Fruit fly (Drosophila melanogaster) whole organism, embryonic: ENCODE results near the gene CG11178.
A peak's percentile ranks its signal among the peaks of the same experiment; 100 is the strongest.

Experiments used
- Bdp1 ChIP-seq: fragments of 200-800 bp; sonication (Bioruptor generic); optimal IDR thresholded peaks from 3 replicates; lab custom pipeline; 2016; ENCODE audit warnings: missing biosample characterization, missing genetic modification characterization
- BtbVII ChIP-seq: fragments of 200-800 bp; sonication (Bioruptor generic); optimal IDR thresholded peaks from 3 replicates; lab custom pipeline; 2017; ENCODE audit warnings: missing biosample characterization, mild to moderate bottlenecking, missing genetic modification characterization
- CG10147 ChIP-seq: fragments of 200-800 bp; sonication (Bioruptor generic); optimal IDR thresholded peaks from 2 replicates; lab custom pipeline; 2019; ENCODE audit warnings: missing biosample characterization, mild to moderate bottlenecking, missing genetic modification characterization, moderate library complexity
- CG10959 ChIP-seq: fragments of 200-800 bp; sonication (Bioruptor generic); IDR thresholded peaks from 2 replicates; pipeline ENCODE4 v1.3.6; 2022; ENCODE audit warnings: missing biosample characterization, missing genetic modification characterization
- CG12659 ChIP-seq: fragments of 200-800 bp; sonication (Bioruptor generic); optimal IDR thresholded peaks from 3 replicates; lab custom pipeline; 2017; ENCODE audit warnings: mild to moderate bottlenecking, missing biosample characterization, missing genetic modification reagents, missing genetic modification characterization
- CG15011 ChIP-seq: fragments of 200-800 bp; sonication (Bioruptor generic); optimal IDR thresholded peaks from 3 replicates; lab custom pipeline; 2018; ENCODE audit warnings: missing biosample characterization, mild to moderate bottlenecking, missing genetic modification characterization
- CG16813 ChIP-seq: fragments of 200-800 bp; sonication (Bioruptor generic); IDR thresholded peaks from 3 replicates; pipeline ENCODE4 v1.3.6; 2022; ENCODE audit warnings: missing biosample characterization, missing genetic modification characterization; ENCODE audit not compliant: partially characterized antibody
- CG18262 ChIP-seq: fragments of 200-800 bp; optimal IDR thresholded peaks from 3 replicates; lab custom pipeline; 2019; ENCODE audit warnings: missing biosample characterization, mild to moderate bottlenecking, missing genetic modification characterization, moderate library complexity
- CG34422 ChIP-seq: fragments of 200-800 bp; sonication (Bioruptor generic); IDR thresholded peaks from 3 replicates; pipeline ENCODE4 v1.3.6; 2022; ENCODE audit warnings: missing biosample characterization, missing genetic modification characterization
- CG3726 ChIP-seq: fragments of 200-800 bp; sonication (Bioruptor generic); IDR thresholded peaks from 3 replicates; pipeline ENCODE4, ENCODE4 v1.3.6; 2022; ENCODE audit warnings: missing biosample characterization, missing genetic modification characterization
- CG3838 ChIP-seq: fragments of 200-800 bp; sonication (Bioruptor generic); optimal IDR thresholded peaks from 3 replicates; lab custom pipeline; 2016; ENCODE audit warnings: missing biosample characterization, missing genetic modification characterization
- CG7786 ChIP-seq: fragments of 200-800 bp; sonication (Bioruptor generic); optimal IDR thresholded peaks from 2 replicates; lab custom pipeline; 2016; ENCODE audit warnings: missing biosample characterization, missing genetic modification characterization
- CHES-1-like ChIP-seq: fragments of 200-800 bp; sonication (Bioruptor generic); optimal IDR thresholded peaks from 2 replicates; lab custom pipeline; 2016; ENCODE audit warnings: missing biosample characterization, missing genetic modification characterization
- D19B ChIP-seq: fragments of 200-800 bp; sonication (Bioruptor generic); optimal IDR thresholded peaks from 2 replicates; lab custom pipeline; 2017; ENCODE audit warnings: missing biosample characterization, mild to moderate bottlenecking, missing genetic modification characterization
- Dbx ChIP-seq: fragments of 200-800 bp; sonication (Bioruptor generic); IDR thresholded peaks from 3 replicates; pipeline ENCODE4 v1.3.6; 2022; ENCODE audit warnings: missing biosample characterization, missing genetic modification characterization
- Dip2 ChIP-seq: fragments of 200-800 bp; sonication (Bioruptor generic); IDR thresholded peaks from 2 replicates; pipeline ENCODE4 v1.3.6; 2022; ENCODE audit warnings: missing biosample characterization, missing genetic modification characterization
- Doc3 ChIP-seq: fragments of 200-800 bp; sonication (Bioruptor generic); IDR thresholded peaks from 3 replicates; pipeline ENCODE4 v1.3.6; 2022; ENCODE audit warnings: missing biosample characterization, missing genetic modification characterization; ENCODE audit not compliant: partially characterized antibody
- Dp ChIP-seq: fragments of 200-800 bp; sonication (Bioruptor generic); optimal IDR thresholded peaks from 2 replicates; lab custom pipeline; 2018; ENCODE audit warnings: missing biosample characterization, mild to moderate bottlenecking, missing genetic modification characterization, moderate library complexity
- Drgx ChIP-seq: fragments of 200-800 bp; sonication (Bioruptor generic); IDR thresholded peaks from 2 replicates; pipeline ENCODE4 v1.3.6; 2022; ENCODE audit warnings: missing biosample characterization, missing genetic modification characterization
- E2f1 ChIP-seq: fragments of 200-800 bp; sonication (Bioruptor generic); IDR thresholded peaks from 2 replicates; pipeline ENCODE4 v1.3.6; 2022; ENCODE audit warnings: missing biosample characterization, missing genetic modification characterization
- E2f2 ChIP-seq: fragments of 200-800 bp; sonication (Bioruptor generic); IDR thresholded peaks from 2 replicates; pipeline ENCODE4 v1.3.6; 2022; ENCODE audit warnings: missing biosample characterization, missing genetic modification characterization
- Fer2 ChIP-seq: fragments of 200-800 bp; sonication (Bioruptor generic); optimal IDR thresholded peaks from 2 replicates; lab custom pipeline; 2018; ENCODE audit warnings: missing biosample characterization, mild to moderate bottlenecking, missing genetic modification characterization, moderate library complexity
- HLH3B ChIP-seq: fragments of 200-800 bp; sonication (Bioruptor generic); IDR thresholded peaks from 2 replicates; pipeline ENCODE4 v1.3.6; 2022; ENCODE audit warnings: missing biosample characterization, missing genetic modification characterization
- Hey ChIP-seq: fragments of 200-800 bp; sonication (Bioruptor generic); optimal IDR thresholded peaks from 3 replicates; lab custom pipeline; 2018; ENCODE audit warnings: missing biosample characterization, mild to moderate bottlenecking, missing genetic modification characterization
- Jarid2 ChIP-seq: fragments of 200-800 bp; sonication (Bioruptor generic); optimal IDR thresholded peaks from 3 replicates; lab custom pipeline; 2017; ENCODE audit warnings: mild to moderate bottlenecking, missing biosample characterization, missing genetic modification reagents, missing genetic modification characterization
- Med ChIP-seq: fragments of 200-800 bp; sonication (Bioruptor generic); peaks from one replicate; lab custom pipeline; 2016; ENCODE audit warnings: missing biosample characterization, missing genetic modification characterization, mild to moderate bottlenecking, inconsistent platforms, moderate library complexity
- Ravus ChIP-seq: fragments of 200-800 bp; sonication (Bioruptor generic); IDR thresholded peaks from 2 replicates; pipeline ENCODE4 v1.3.6; 2022; ENCODE audit warnings: missing biosample characterization, missing genetic modification characterization
- Usf ChIP-seq: fragments of 200-800 bp; sonication (Bioruptor generic); optimal IDR thresholded peaks from 2 replicates; lab custom pipeline; 2017; ENCODE audit warnings: missing genotype, missing biosample characterization, missing genetic modification characterization
- amos ChIP-seq: fragments of 200-800 bp; sonication (Bioruptor generic); IDR thresholded peaks from 2 replicates; pipeline ENCODE4 v1.3.6; 2022; ENCODE audit warnings: missing biosample characterization, missing genetic modification characterization; ENCODE audit not compliant: partially characterized antibody
- aop ChIP-seq: fragments of 200-800 bp; sonication (Bioruptor generic); IDR thresholded peaks from 2 replicates; pipeline ENCODE4 v1.3.6; 2022; ENCODE audit warnings: missing biosample characterization, missing genetic modification characterization
- bbx ChIP-seq: fragments of 200-800 bp; sonication (Bioruptor generic); IDR thresholded peaks from 2 replicates; pipeline ENCODE4 v1.3.6; 2022; ENCODE audit warnings: missing biosample characterization, missing genetic modification characterization; ENCODE audit not compliant: partially characterized antibody
- cas ChIP-seq: fragments of 200-800 bp; sonication (Bioruptor generic); IDR thresholded peaks from 2 replicates; pipeline ENCODE4 v1.3.6; 2022; ENCODE audit warnings: missing biosample characterization, missing genetic modification characterization
- esg ChIP-seq: fragments of 200-800 bp; sonication (Bioruptor generic); conservative IDR thresholded peaks from 2 replicates; pipeline ENCODE4 v1.3.6; 2022; ENCODE audit warnings: missing biosample characterization, missing genetic modification characterization
- eyg ChIP-seq: fragments of 200-800 bp; sonication (Bioruptor generic); optimal IDR thresholded peaks from 3 replicates; lab custom pipeline; 2016; ENCODE audit warnings: missing biosample characterization, missing genetic modification characterization
- fd102C ChIP-seq: fragments of 200-800 bp; sonication (Bioruptor generic); optimal IDR thresholded peaks from 2 replicates; lab custom pipeline; 2018; ENCODE audit warnings: missing biosample characterization, mild to moderate bottlenecking, missing genetic modification characterization, moderate library complexity
- gce ChIP-seq: fragments of 200-800 bp; sonication (Bioruptor generic); IDR thresholded peaks from 3 replicates; pipeline ENCODE4 v1.3.6; 2022; ENCODE audit warnings: missing biosample characterization, missing genetic modification characterization
- grn ChIP-seq: fragments of 200-800 bp; sonication (Bioruptor generic); optimal IDR thresholded peaks from 3 replicates; lab custom pipeline; 2017; ENCODE audit warnings: missing biosample characterization, missing genetic modification characterization
- gsb-n ChIP-seq: fragments of 200-800 bp; sonication (Bioruptor generic); optimal IDR thresholded peaks from 3 replicates; lab custom pipeline; 2018; ENCODE audit warnings: missing biosample characterization, mild to moderate bottlenecking, missing genetic modification characterization
- hkb ChIP-seq, 2 experiments: fragments of 200-800 bp in 1 of 2; fragments of >200 bp in 1 of 2; sonication (Bioruptor generic) in 1 of 2; IDR thresholded peaks in 1 of 2; optimal IDR thresholded peaks in 1 of 2; 2 replicates each; pipeline versions ENCODE4 v1.3.6 to Lab custom; 2017 to 2022; ENCODE audit warnings: missing biosample characterization in 1 of 2, missing genetic modification characterization in 1 of 2
- ind ChIP-seq: fragments of 200-800 bp; sonication (Bioruptor generic); optimal IDR thresholded peaks from 3 replicates; lab custom pipeline; 2016; ENCODE audit warnings: missing biosample characterization, missing genetic modification characterization
- inv ChIP-seq: fragments of 200-800 bp; sonication (Bioruptor generic); IDR thresholded peaks from 2 replicates; pipeline ENCODE4 v1.3.6; 2022; ENCODE audit warnings: missing biosample characterization, missing genetic modification characterization; ENCODE audit not compliant: partially characterized antibody
- lola ChIP-seq, 3 experiments: fragments of >200 bp in 2 of 3; fragments of 200-800 bp in 1 of 3; sonication (Bioruptor generic) in 1 of 3; optimal IDR thresholded peaks; 2 replicates each; lab custom pipeline; 2017 to 2019; ENCODE audit warnings: missing biosample characterization in 3 of 3, missing genetic modification characterization in 3 of 3, mild to moderate bottlenecking in 1 of 3, moderate library complexity in 1 of 3
- maf-S ChIP-seq: fragments of 200-800 bp; sonication (Bioruptor generic); optimal IDR thresholded peaks from 2 replicates; lab custom pipeline; 2016; ENCODE audit warnings: missing biosample characterization, missing genetic modification characterization
- otp ChIP-seq: fragments of 200-800 bp; sonication (Bioruptor generic); IDR thresholded peaks from 3 replicates; pipeline ENCODE4, ENCODE4 v1.3.6; 2022; ENCODE audit warnings: missing biosample characterization, missing genetic modification characterization
- schlank ChIP-seq: fragments of 200-800 bp; sonication (Bioruptor generic); optimal IDR thresholded peaks from 2 replicates; lab custom pipeline; 2018; ENCODE audit warnings: missing biosample characterization, mild to moderate bottlenecking, missing genetic modification characterization
- tio ChIP-seq: fragments of 200-800 bp; sonication (Bioruptor generic); optimal IDR thresholded peaks from 2 replicates; lab custom pipeline; 2017; ENCODE audit warnings: missing biosample characterization, missing genetic modification characterization, inconsistent platforms
- trem ChIP-seq: fragments of 200-800 bp; optimal IDR thresholded peaks from 3 replicates; lab custom pipeline; 2019; ENCODE audit warnings: missing biosample characterization, mild to moderate bottlenecking, missing genetic modification characterization, moderate library complexity
- zf30C ChIP-seq: fragments of 200-800 bp; sonication (Bioruptor generic); optimal IDR thresholded peaks from 3 replicates; lab custom pipeline; 2018; ENCODE audit warnings: missing biosample characterization, mild to moderate bottlenecking, missing genetic modification characterization

Gene CG11178

DNA sequence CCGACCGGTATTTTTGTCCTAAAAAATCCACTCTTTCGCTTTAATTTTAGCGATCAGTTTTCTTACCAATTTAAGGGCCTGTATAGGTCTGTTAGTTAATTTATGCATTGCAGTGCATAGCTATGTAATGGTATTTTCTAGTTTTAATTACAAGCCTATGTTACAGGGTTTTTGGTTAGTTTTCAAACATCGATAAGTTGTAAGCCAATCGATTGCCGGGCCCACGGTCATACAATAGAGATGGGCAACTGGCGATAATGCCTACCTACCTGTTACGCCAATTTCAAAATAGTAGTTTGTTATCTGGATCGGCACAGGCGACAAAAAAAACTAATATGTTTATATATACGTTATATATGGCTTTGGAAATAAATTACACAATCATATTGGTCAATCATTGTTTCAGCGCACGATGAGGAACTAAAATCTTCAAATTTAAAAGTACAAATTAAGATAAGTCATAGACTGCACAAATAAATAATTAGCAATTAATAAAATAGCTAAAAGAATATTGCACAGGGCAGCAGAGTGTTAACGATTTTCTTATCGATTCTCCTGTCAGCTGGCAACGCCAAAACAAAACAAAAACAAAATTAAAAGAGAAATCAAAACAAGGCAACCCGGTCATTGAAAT is 11.1 kb downstream of the CG11178 start, which contains the start of the genes tth and Tango2 (continued):
- TF ChIP-seq Fer2 (tag; lab: Kevin White, UChicago): peak; percentile 46
- TF ChIP-seq maf-S (GFP tag; lab: Kevin White, UChicago): peak; percentile 44
- TF ChIP-seq cas (GFP tag; lab: Robert Waterston, UW): 0 out of 2 replicates have a peak, but pooled peaks have one; percentile 47
- TF ChIP-seq Hey (tag; lab: Kevin White, UChicago): peak; percentile 46
- no peak for TF ChIP-seq CG15011 (GFP tag; lab: Kevin White, UChicago)
- TF ChIP-seq Med: peak; percentile 92
- peak; percentile 38 for TF ChIP-seq CG3838 (GFP tag; lab: Kevin White, UChicago)
- no peak for TF ChIP-seq gsb-n (tag; lab: Kevin White, UChicago)
- TF ChIP-seq E2f2 (GFP tag; lab: Robert Waterston, UW): peak; percentile 79
- peak; percentile 31 for TF ChIP-seq trem (tag; lab: Kevin White, UChicago)
- 0 out of 3 replicates have a peak, but pooled peaks have one; percentile 29 for TF ChIP-seq otp (GFP tag; lab: Robert Waterston, UW)
- TF ChIP-seq Usf (GFP tag; lab: Kevin White, UChicago): peak; percentile 38
- TF ChIP-seq fd102C (GFP tag; lab: Kevin White, UChicago): no peak
- no peak for TF ChIP-seq eyg
- TF ChIP-seq CG10959 (GFP tag; lab: Robert Waterston, UW): no peak
- TF ChIP-seq CG16813 (GFP tag; lab: Robert Waterston, UW): peak; percentile 62; the same call in 2 of the 3 replicates
- peak; percentile 75 for TF ChIP-seq esg (GFP tag; lab: Robert Waterston, UW)
- TF ChIP-seq tio (GFP tag; lab: Kevin White, UChicago): no peak
- peak; percentile 66 for TF ChIP-seq CHES-1-like (GFP tag; lab: Kevin White, UChicago)
- no peak for TF ChIP-seq D19B
- no peak for TF ChIP-seq Ravus (GFP tag; lab: Robert Waterston, UW)
- TF ChIP-seq HLH3B (GFP tag; lab: Robert Waterston, UW): peak; percentile 46; the same call in 1 of the 2 replicates
- peak; percentile 50; the same call in 1 of the 2 replicates for TF ChIP-seq inv (GFP tag; lab: Robert Waterston, UW)
- peak; percentile 64 for TF ChIP-seq CG18262 (tag; lab: Kevin White, UChicago)
- TF ChIP-seq Doc3 (GFP tag; lab: Robert Waterston, UW): peak; percentile 46; the same call in 1 of the 3 replicates
- TF ChIP-seq Jarid2 (GFP tag; lab: Kevin White, UChicago): no peak
- TF ChIP-seq CG3726 (GFP tag; lab: Robert Waterston, UW): 0 out of 3 replicates have a peak, but pooled peaks have one; percentile 32
- peak; percentile 67 for TF ChIP-seq E2f1
- peak; percentile 63 for TF ChIP-seq Drgx (GFP tag; lab: Robert Waterston, UW)
- TF ChIP-seq CG10147 (GFP tag; lab: Kevin White, UChicago): peak; percentile 64
- TF ChIP-seq CG7786: peak; percentile 59
- TF ChIP-seq Dp (GFP tag; lab: Kevin White, UChicago): peak; percentile 72
- TF ChIP-seq zf30C (GFP tag; lab: Kevin White, UChicago): no peak
- peak in 1 of 3 experiments; percentile 49 for TF ChIP-seq lola (GFP tag; optimal IDR thresholded peaks at IDR 0.05; lab: Kevin White, UChicago)
- peak; percentile 62 for TF ChIP-seq hkb (optimal IDR thresholded peaks at IDR 0.05; lab: Kevin White, UChicago)
- peak; percentile 67 for TF ChIP-seq hkb (GFP tag; IDR thresholded peaks at IDR 0.05; lab: Robert Waterston, UW)
- TF ChIP-seq grn (GFP tag; lab: Kevin White, UChicago): peak; percentile 49
- TF ChIP-seq Dbx: peak; percentile 75
- peak; percentile 51 for TF ChIP-seq BtbVII (GFP tag; lab: Kevin White, UChicago)
- no peak for TF ChIP-seq Dip2
- TF ChIP-seq gce (GFP tag; lab: Robert Waterston, UW): no peak; the same call in 2 of the 3 replicates
- no peak for TF ChIP-seq bbx (GFP tag; lab: Robert Waterston, UW)
- no peak for TF ChIP-seq aop (GFP tag; lab: Robert Waterston, UW)
- peak; percentile 63 for TF ChIP-seq ind (GFP tag; lab: Kevin White, UChicago)
- peak; percentile 52; the same call in 1 of the 2 replicates for TF ChIP-seq amos (GFP tag; lab: Robert Waterston, UW)
- TF ChIP-seq CG12659 (GFP tag; lab: Kevin White, UChicago): peak; percentile 60
- peak; percentile 75 for TF ChIP-seq schlank
- peak; percentile 44 for TF ChIP-seq Bdp1 (GFP tag; lab: Kevin White, UChicago)
- peak; percentile 59; the same call in 2 of the 3 replicates for TF ChIP-seq CG34422 (GFP tag; lab: Robert Waterston, UW)
